Worm (Caenorhabditis elegans) whole organism, young adult: ENCODE data around the gene srsy-2.

ENCODE experiments used
- B0035.1 ChIP-seq: sonication (generic microtip); optimal IDR thresholded peaks from 2 replicates; lab custom pipeline; 2016; ENCODE audit warnings: missing genetic modification characterization, mild to moderate bottlenecking, missing compliant biosample characterization, missing genotype, missing genetic modification reagents
- C06A6.2 ChIP-seq: fragments of 200-800 bp; sonication (Bioruptor generic); conservative IDR thresholded peaks from 2 replicates; pipeline ENCODE4 v1.3.6; 2022; ENCODE audit warnings: missing genetic modification characterization, missing compliant biosample characterization
- C17E4.6 ChIP-seq: fragments of 200-800 bp; sonication (Bioruptor generic); IDR thresholded peaks from 2 replicates; pipeline ENCODE4 v1.3.6; 2022; ENCODE audit warnings: missing genetic modification reagents, missing genetic modification characterization, missing compliant biosample characterization
- F10E7.11 ChIP-seq: sonication (generic microtip); optimal IDR thresholded peaks from 2 replicates; lab custom pipeline; 2017; ENCODE audit warnings: mild to moderate bottlenecking, missing genetic modification characterization, moderate library complexity, missing compliant biosample characterization
- F33H1.4 ChIP-seq: fragments of 200-800 bp; sonication (Bioruptor generic); IDR thresholded peaks from 2 replicates; pipeline ENCODE4 v1.3.6; 2022; ENCODE audit warnings: missing genetic modification reagents, missing genetic modification characterization, missing compliant biosample characterization
- F39B2.1 ChIP-seq: fragments of 200-800 bp; sonication (Bioruptor generic); IDR thresholded peaks from 2 replicates; pipeline ENCODE4 v1.3.6; 2022; ENCODE audit warnings: missing genetic modification reagents, missing genetic modification characterization, missing compliant biosample characterization
- F49E8.2 ChIP-seq: sonication (generic microtip); optimal IDR thresholded peaks from 3 replicates; lab custom pipeline; 2017; ENCODE audit warnings: missing genetic modification characterization, mild to moderate bottlenecking, missing compliant biosample characterization, antibody characterized with exemption, moderate library complexity; ENCODE audit not compliant: insufficient read depth
- F52B5.7 ChIP-seq: sonication (generic microtip); optimal IDR thresholded peaks from 2 replicates; lab custom pipeline; 2016; ENCODE audit warnings: mild to moderate bottlenecking, missing genetic modification characterization, missing compliant biosample characterization
- F57A8.1 ChIP-seq: fragments of 200-800 bp; sonication (Bioruptor generic); optimal IDR thresholded peaks from 2 replicates; lab custom pipeline; 2018; ENCODE audit warnings: mild to moderate bottlenecking, missing genetic modification characterization, moderate library complexity, missing compliant biosample characterization
- K11D2.4 ChIP-seq: fragments of 200-800 bp; sonication (Bioruptor generic); IDR thresholded peaks from 2 replicates; pipeline ENCODE4 v1.3.6; 2022; ENCODE audit warnings: missing genetic modification reagents, missing genetic modification characterization, missing compliant biosample characterization
- Y53G8AR.9 ChIP-seq: fragments of 200-800 bp; sonication (Bioruptor generic); conservative IDR thresholded peaks from 2 replicates; pipeline ENCODE4 v1.3.6; 2022; ENCODE audit warnings: missing genetic modification reagents, missing genetic modification characterization, missing compliant biosample characterization
- Y56A3A.18 ChIP-seq: fragments of 200-800 bp; sonication (Bioruptor generic); IDR thresholded peaks from 2 replicates; pipeline ENCODE4 v1.3.6; 2022; ENCODE audit warnings: missing genetic modification reagents, missing genetic modification characterization, missing compliant biosample characterization
- Y67H2A.10 ChIP-seq: fragments of 200-800 bp; sonication (Bioruptor generic); conservative IDR thresholded peaks from 2 replicates; pipeline ENCODE4 v1.3.6; 2022; ENCODE audit warnings: missing genetic modification reagents, missing genetic modification characterization, missing compliant biosample characterization
- Y79H2A.3 ChIP-seq: fragments of 200-800 bp; sonication (Bioruptor generic); conservative IDR thresholded peaks from 2 replicates; pipeline ENCODE4 v1.3.6; 2022; ENCODE audit warnings: missing genetic modification reagents, missing genetic modification characterization, missing compliant biosample characterization
- Y95B8A.8 ChIP-seq: fragments of 200-800 bp; sonication (Bioruptor generic); IDR thresholded peaks from 2 replicates; pipeline ENCODE4 v1.3.6; 2022; ENCODE audit warnings: missing genetic modification reagents, missing genetic modification characterization, missing compliant biosample characterization
- ZK185.1 ChIP-seq: sonication (generic microtip); optimal IDR thresholded peaks from 2 replicates; lab custom pipeline; 2016; ENCODE audit warnings: mild to moderate bottlenecking, missing genetic modification characterization, missing compliant biosample characterization; ENCODE audit not compliant: poor library complexity, severe bottlenecking
- akir-1 ChIP-seq: fragments of 200-800 bp; sonication (Bioruptor generic); optimal IDR thresholded peaks from 2 replicates; lab custom pipeline; 2018; ENCODE audit warnings: mild to moderate bottlenecking, missing genetic modification characterization, moderate library complexity, missing compliant biosample characterization
- ama-1 ChIP-seq, 3 experiments: fragments of 150-350 bp in 1 of 3; sonication (generic microtip) in 2 of 3; optimal IDR thresholded peaks; 2 replicates each; lab custom pipeline; 2014 to 2018; ENCODE audit warnings: missing biosample characterization in 2 of 3, missing genetic modification characterization in 2 of 3, missing genetic modification reagents in 2 of 3
- atf-7 ChIP-seq: sonication (generic microtip); optimal IDR thresholded peaks from 2 replicates; lab custom pipeline; 2017; ENCODE audit warnings: mild to moderate bottlenecking, missing genetic modification characterization, missing compliant biosample characterization
- attf-5 ChIP-seq: fragments of 200-800 bp; sonication (Bioruptor generic); optimal IDR thresholded peaks from 2 replicates; lab custom pipeline; 2018; ENCODE audit warnings: mild to moderate bottlenecking, missing genetic modification characterization, missing compliant biosample characterization
- attf-6 ChIP-seq: fragments of 200-800 bp; sonication (Bioruptor generic); IDR thresholded peaks from 2 replicates; pipeline ENCODE4 v1.3.6; 2022; ENCODE audit warnings: missing genetic modification reagents, missing genetic modification characterization, missing compliant biosample characterization
- ccch-3 ChIP-seq: fragments of 200-800 bp; sonication (Bioruptor generic); optimal IDR thresholded peaks from 2 replicates; lab custom pipeline; 2018; ENCODE audit warnings: mild to moderate bottlenecking, missing genetic modification characterization, missing compliant biosample characterization
- cebp-2 ChIP-seq: fragments of 200-800 bp; sonication (Bioruptor generic); IDR thresholded peaks from 2 replicates; pipeline ENCODE4 v1.3.6; 2022; ENCODE audit warnings: missing genetic modification characterization, missing compliant biosample characterization
- ceh-40 ChIP-seq: fragments of 200-800 bp; sonication (Bioruptor generic); IDR thresholded peaks from 2 replicates; pipeline ENCODE4 v1.3.6; 2022; ENCODE audit warnings: missing genetic modification characterization, missing compliant biosample characterization
- ceh-91 ChIP-seq: fragments of 200-800 bp; sonication (Bioruptor generic); IDR thresholded peaks from 2 replicates; pipeline ENCODE4 v1.3.6; 2022; ENCODE audit warnings: missing genetic modification reagents, missing genetic modification characterization, missing compliant biosample characterization
- dpff-1 ChIP-seq: sonication (generic microtip); optimal IDR thresholded peaks from 2 replicates; lab custom pipeline; 2017; ENCODE audit warnings: mild to moderate bottlenecking, missing genetic modification characterization, missing compliant biosample characterization
- dpl-1 ChIP-seq: fragments of 150-350 bp; optimal IDR thresholded peaks from 2 replicates; lab custom pipeline; 2014; ENCODE audit warnings: missing biosample characterization, missing genetic modification reagents, missing genetic modification characterization
- fkh-3 ChIP-seq: sonication (generic microtip); optimal IDR thresholded peaks from 2 replicates; lab custom pipeline; 2016; ENCODE audit warnings: mild to moderate bottlenecking, missing genetic modification characterization, missing compliant biosample characterization
- hlh-12 ChIP-seq: sonication (generic microtip); optimal IDR thresholded peaks from 2 replicates; lab custom pipeline; 2016; ENCODE audit warnings: missing genetic modification characterization, missing compliant biosample characterization
- hlh-26 ChIP-seq: fragments of 200-800 bp; sonication (Bioruptor generic); conservative IDR thresholded peaks from 2 replicates; pipeline ENCODE4 v1.3.6; 2022; ENCODE audit warnings: missing genetic modification reagents, missing genetic modification characterization, missing compliant biosample characterization
- hmg-1.2 ChIP-seq: fragments of 200-800 bp; sonication (Bioruptor generic); IDR thresholded peaks from 2 replicates; pipeline ENCODE4 v1.3.6; 2022; ENCODE audit warnings: missing genetic modification reagents, missing genetic modification characterization, missing compliant biosample characterization
- madf-10 ChIP-seq: sonication (generic microtip); optimal IDR thresholded peaks from 2 replicates; lab custom pipeline; 2016; ENCODE audit warnings: mild to moderate bottlenecking, missing genetic modification characterization, missing compliant biosample characterization
- mcd-1 ChIP-seq: fragments of 200-800 bp; sonication (Bioruptor generic); IDR thresholded peaks from 2 replicates; pipeline ENCODE4 v1.3.6; 2022; ENCODE audit warnings: missing genetic modification reagents, missing genetic modification characterization, missing compliant biosample characterization
- mxl-1 ChIP-seq: sonication (generic microtip); optimal IDR thresholded peaks from 2 replicates; lab custom pipeline; 2016; ENCODE audit warnings: missing genetic modification characterization, missing compliant biosample characterization
- nfya-2 ChIP-seq: fragments of 200-800 bp; sonication (Bioruptor generic); IDR thresholded peaks from 2 replicates; pipeline ENCODE4 v1.3.6; 2022; ENCODE audit warnings: missing genetic modification reagents, missing genetic modification characterization, missing compliant biosample characterization
- nfyb-1 ChIP-seq: fragments of 200-800 bp; sonication (Bioruptor generic); IDR thresholded peaks from 2 replicates; pipeline ENCODE4 v1.3.6; 2022; ENCODE audit warnings: missing genetic modification reagents, missing genetic modification characterization, missing compliant biosample characterization
- nhr-179 ChIP-seq: sonication (generic microtip); optimal IDR thresholded peaks from 2 replicates; lab custom pipeline; 2016; ENCODE audit warnings: mild to moderate bottlenecking, missing genetic modification characterization, missing compliant biosample characterization
- pbrm-1 ChIP-seq: fragments of 200-800 bp; sonication (Bioruptor generic); IDR thresholded peaks from 2 replicates; pipeline ENCODE4 v1.3.6; 2022; ENCODE audit warnings: missing genetic modification reagents, missing genetic modification characterization, missing compliant biosample characterization
- repo-1 ChIP-seq: sonication (generic microtip); optimal IDR thresholded peaks from 2 replicates; lab custom pipeline; 2017; ENCODE audit warnings: mild to moderate bottlenecking, missing genetic modification characterization, missing compliant biosample characterization
- sdz-38 ChIP-seq: sonication (generic microtip); optimal IDR thresholded peaks from 2 replicates; lab custom pipeline; 2016; ENCODE audit warnings: missing genotype, missing genetic modification characterization, missing compliant biosample characterization
- snpc-1.1 ChIP-seq: sonication (generic microtip); optimal IDR thresholded peaks from 2 replicates; lab custom pipeline; 2017; ENCODE audit warnings: missing genetic modification characterization, mild to moderate bottlenecking, missing compliant biosample characterization, antibody characterized with exemption, moderate library complexity, missing genotype, missing genetic modification reagents; ENCODE audit not compliant: insufficient read depth
- snpc-3.4 ChIP-seq: sonication (generic microtip); optimal IDR thresholded peaks from 2 replicates; lab custom pipeline; 2017; ENCODE audit warnings: missing genetic modification characterization, mild to moderate bottlenecking, missing compliant biosample characterization, antibody characterized with exemption, moderate library complexity, missing genotype, missing genetic modification reagents
- zfh-2 ChIP-seq: fragments of 200-800 bp; sonication (Bioruptor generic); conservative IDR thresholded peaks from 2 replicates; pipeline ENCODE4 v1.3.6; 2022; ENCODE audit warnings: missing genetic modification reagents, missing genetic modification characterization, missing compliant biosample characterization
- ztf-18 ChIP-seq: sonication (generic microtip); optimal IDR thresholded peaks from 2 replicates; lab custom pipeline; 2016; ENCODE audit warnings: missing genotype, mild to moderate bottlenecking, missing genetic modification characterization, missing compliant biosample characterization
- ztf-25 ChIP-seq: fragments of 200-800 bp; sonication (Bioruptor generic); IDR thresholded peaks from 2 replicates; pipeline ENCODE4 v1.3.6; 2022; ENCODE audit warnings: missing genetic modification reagents, missing genetic modification characterization, missing compliant biosample characterization
- ztf-3 ChIP-seq: fragments of 200-800 bp; sonication (Bioruptor generic); optimal IDR thresholded peaks from 2 replicates; lab custom pipeline; 2018; ENCODE audit warnings: mild to moderate bottlenecking, missing genetic modification characterization, missing compliant biosample characterization

The srsy-2 gene

ce11 chrII:6252707-6253106 lies 25.8 kb upstream of the srsy-2 start (continued):
- no peak for TF ChIP-seq ceh-91
- TF ChIP-seq attf-5 (GFP tag; lab: Kevin White, UChicago), result no peak
- no peak for TF ChIP-seq cebp-2 (GFP tag; lab: Robert Waterston, UW)
- TF ChIP-seq sdz-38 (tag; lab: Kevin White, UChicago), result no peak
- TF ChIP-seq mxl-1 (tag; lab: Kevin White, UChicago), result no peak
- peak; percentile 63; the same call in 1 of the 2 replicates for TF ChIP-seq Y56A3A.18
- TF ChIP-seq repo-1 (tag; lab: Kevin White, UChicago), result peak; percentile 37
- TF ChIP-seq C17E4.6 (GFP tag; lab: Robert Waterston, UW), result no peak
- no peak for TF ChIP-seq madf-10 (tag; lab: Kevin White, UChicago)
- peak; percentile 82 for TF ChIP-seq Y53G8AR.9
- no peak for TF ChIP-seq ztf-25 (GFP tag; lab: Robert Waterston, UW)
- 0 out of 2 replicates have a peak, but pooled peaks have one; percentile 24 for TF ChIP-seq nfyb-1 (GFP tag; lab: Robert Waterston, UW)
- no peak for TF ChIP-seq snpc-1.1 (tag; lab: Kevin White, UChicago)
- no peak for TF ChIP-seq ccch-3
- no peak for TF ChIP-seq Y67H2A.10 (GFP tag; lab: Robert Waterston, UW)
- no peak for TF ChIP-seq F33H1.4 (GFP tag; lab: Robert Waterston, UW)
- no peak for TF ChIP-seq B0035.1 (tag; lab: Kevin White, UChicago)
- peak; percentile 60; the same call in 1 of the 2 replicates for TF ChIP-seq Y79H2A.3 (GFP tag; lab: Robert Waterston, UW)
- no peak for TF ChIP-seq ztf-3 (GFP tag; lab: Kevin White, UChicago)
- no peak for TF ChIP-seq hlh-12
- TF ChIP-seq Y95B8A.8, result 0 out of 2 replicates have a peak, but pooled peaks have one; percentile 51
- no peak for TF ChIP-seq dpl-1 (GFP tag; lab: Kevin White, UChicago)
- no peak for TF ChIP-seq ZK185.1 (tag; lab: Kevin White, UChicago)
- peak; percentile 31 for TF ChIP-seq F49E8.2 (tag; lab: Kevin White, UChicago)
- no peak for TF ChIP-seq nhr-179 (tag; lab: Kevin White, UChicago)
- TF ChIP-seq C06A6.2 (GFP tag; lab: Robert Waterston, UW), result no peak
- TF ChIP-seq snpc-3.4 (tag; lab: Kevin White, UChicago), result peak; percentile 33
- no peak for TF ChIP-seq zfh-2 (GFP tag; lab: Robert Waterston, UW)
- TF ChIP-seq F10E7.11, result no peak

- no peak for TF ChIP-seq F57A8.1
- TF ChIP-seq pbrm-1 (GFP tag; lab: Robert Waterston, UW), result peak; percentile 48; the same call in 1 of the 2 replicates
- TF ChIP-seq fkh-3 (tag; lab: Kevin White, UChicago), result no peak
- no peak for TF ChIP-seq nfya-2 (GFP tag; lab: Robert Waterston, UW)
- TF ChIP-seq hmg-1.2, result peak; percentile 92
- TF ChIP-seq F39B2.1 (GFP tag; lab: Robert Waterston, UW), result no peak
- no peak for TF ChIP-seq hlh-26 (GFP tag; lab: Robert Waterston, UW)
- TF ChIP-seq snpc-3.4 (tag; lab: Kevin White, UChicago), result peak; percentile 19
- TF ChIP-seq attf-6, result no peak
- TF ChIP-seq atf-7 (tag; lab: Kevin White, UChicago), result no peak
- TF ChIP-seq hlh-12, result no peak
- peak; percentile 58; the same call in 1 of the 2 replicates for TF ChIP-seq nfyb-1 (GFP tag; lab: Robert Waterston, UW)
- TF ChIP-seq ztf-18 (tag; lab: Kevin White, UChicago), result peak; percentile 27
- no peak for TF ChIP-seq F52B5.7 (tag; lab: Kevin White, UChicago)
- TF ChIP-seq F10E7.11, result no peak
- TF ChIP-seq madf-10 (tag; lab: Kevin White, UChicago), result no peak
- TF ChIP-seq ceh-40 (GFP tag; lab: Robert Waterston, UW), result no peak
- peak; percentile 22 for TF ChIP-seq ZK185.1 (tag; lab: Kevin White, UChicago)
- TF ChIP-seq K11D2.4 (GFP tag; lab: Robert Waterston, UW), result no peak
- no peak for TF ChIP-seq dpff-1 (tag; lab: Kevin White, UChicago)
- TF ChIP-seq akir-1 (GFP tag; lab: Kevin White, UChicago), result no peak
- no peak for TF ChIP-seq cebp-2 (GFP tag; lab: Robert Waterston, UW)
- no peak for TF ChIP-seq ama-1 (optimal IDR thresholded peaks at IDR 0.05; lab: Kevin White, UChicago)
- TF ChIP-seq ama-1 (GFP tag; optimal IDR thresholded peaks at IDR 0.05; lab: Kevin White, UChicago), result peak in 1 of 2 experiments; percentile 32
- peak; percentile 75 for TF ChIP-seq mcd-1 (GFP tag; lab: Robert Waterston, UW)
- TF ChIP-seq repo-1 (tag; lab: Kevin White, UChicago), result no peak
Observed at ce11 chrII:6250782-6251461, 24.0 kb upstream of the srsy-2 start, which contains the start of gene phb-2. TSS of gene phb-2 (plus strand) at chrII:6251411.
